Worm (Caenorhabditis elegans): ENCODE results near the gene C31B8.16.
"Not testable (repeated sequence)": the region's sequence is repeated elsewhere in the genome, so short reads cannot be mapped to it uniquely, and the experiment has no call there.

DNA sequence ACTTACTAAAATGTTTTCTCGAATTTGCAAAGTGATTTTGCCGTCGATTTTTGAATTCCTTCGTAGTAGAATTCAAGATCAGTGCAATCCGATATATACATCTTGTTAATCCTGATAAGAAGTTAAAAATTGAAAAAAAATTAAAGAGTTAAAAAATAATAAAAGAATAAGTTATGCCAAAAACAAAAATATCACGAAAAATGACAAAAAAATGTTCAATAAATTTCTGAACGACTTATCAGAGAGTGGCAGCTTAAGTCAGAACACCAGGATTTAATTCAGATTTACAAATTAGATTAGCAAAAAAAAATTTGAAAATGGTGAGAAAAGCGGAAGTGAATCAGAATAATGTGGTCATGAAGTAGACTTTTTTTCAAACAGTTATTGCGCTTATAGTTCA, 45.4 kb downstream of the C31B8.16 start, which contains the start of gene srw-123:
- not testable (repeated sequence) for TF ChIP-seq lin-13 (GFP tag; optimal IDR thresholded peaks at IDR 0.05); hif-1 (tag; optimal IDR thresholded peaks at IDR 0.05); nhr-11 (tag; optimal IDR thresholded peaks at IDR 0.05); mdl-1 (tag; optimal IDR thresholded peaks at IDR 0.05); ZK546.5 (tag; optimal IDR thresholded peaks at IDR 0.05); unc-62 (GFP tag; optimal IDR thresholded peaks at IDR 0.05 in 1 of 2); unc-62 (tag; optimal IDR thresholded peaks at IDR 0.05); ama-1 (optimal IDR thresholded peaks at IDR 0.05); dpl-1 (GFP tag; optimal IDR thresholded peaks at IDR 0.05); duxl-1 (tag; optimal IDR thresholded peaks at IDR 0.05; ENCODE audit: poor library complexity); pha-4 (GFP tag; IDR thresholded peaks at IDR 0.05); pha-4 (tag; optimal IDR thresholded peaks at IDR 0.05); hlh-30 (tag; optimal IDR thresholded peaks at IDR 0.05; ENCODE audit: insufficient read depth)

Measured in whole organism, L4 larva.